Worm (Caenorhabditis elegans) whole organism, early embryonic: ENCODE data around the gene C25F9.4.

Experiments used
- ama-1 ChIP-seq: fragments of 150-350 bp; optimal IDR thresholded peaks from 2 replicates; lab custom pipeline; 2014
- flt-1 ChIP-seq: fragments of 200-800 bp; sonication (Bioruptor generic); IDR thresholded peaks from 2 replicates; pipeline ENCODE4 v1.3.6; 2022; ENCODE audit warnings: missing genetic modification characterization, missing compliant biosample characterization

- no peak for TF ChIP-seq ama-1 (lab: Kevin White, UChicago)
- no peak for TF ChIP-seq flt-1 (GFP tag; lab: Robert Waterston, UW)
These were observed 18.0 kb downstream of the C25F9.4 start for ce11 chrV:19398396-19398795.
